Worm (Caenorhabditis elegans) whole organism, L1 larva: ENCODE measurements around the gene fbxc-55.

Source experiments
- ceh-82 ChIP-seq, 3 experiments: fragments of 150-350 bp in 1 of 3; sonication (generic microtip) in 2 of 3; optimal IDR thresholded peaks; 2 replicates each; lab custom pipeline; 2014 to 2017; ENCODE audit warnings: missing biosample characterization in 3 of 3, missing genetic modification characterization in 3 of 3
- ceh-88 ChIP-seq: fragments of 200-800 bp; sonication (Bioruptor generic); IDR thresholded peaks from 2 replicates; pipeline ENCODE4 v1.3.6; 2022; ENCODE audit warnings: missing genetic modification characterization, missing compliant biosample characterization
- fos-1 ChIP-seq: fragments of 150-350 bp; optimal IDR thresholded peaks from 2 replicates; lab custom pipeline; 2014; ENCODE audit warnings: missing biosample characterization, missing genetic modification characterization
- jun-1 ChIP-seq: fragments of 150-350 bp; optimal IDR thresholded peaks from 2 replicates; lab custom pipeline; 2014; ENCODE audit warnings: missing biosample characterization, missing genetic modification reagents, missing genetic modification characterization
- lin-39 ChIP-seq: fragments of 150-350 bp; optimal IDR thresholded peaks from 2 replicates; lab custom pipeline; 2014; ENCODE audit warnings: missing biosample characterization, missing genetic modification reagents, missing genetic modification characterization
- nhr-11 ChIP-seq: fragments of 150-350 bp; optimal IDR thresholded peaks from 2 replicates; lab custom pipeline; 2014; ENCODE audit warnings: missing biosample characterization, missing genetic modification characterization
- nhr-20 ChIP-seq: sonication (generic microtip); optimal IDR thresholded peaks from 2 replicates; lab custom pipeline; 2016; ENCODE audit warnings: mild to moderate bottlenecking, missing genetic modification characterization, missing compliant biosample characterization
- nhr-237 ChIP-seq: fragments of 150-350 bp; optimal IDR thresholded peaks from 2 replicates; lab custom pipeline; 2014; ENCODE audit warnings: missing biosample characterization, missing genetic modification characterization
- nhr-28 ChIP-seq: fragments of 150-350 bp; optimal IDR thresholded peaks from 2 replicates; lab custom pipeline; 2014; ENCODE audit warnings: missing biosample characterization, missing genetic modification characterization
- nhr-76 ChIP-seq: sonication (generic microtip); optimal IDR thresholded peaks from 2 replicates; lab custom pipeline; 2017; ENCODE audit warnings: missing biosample characterization, missing genetic modification characterization
- nhr-85 ChIP-seq: sonication (generic microtip); peaks from one replicate; lab custom pipeline; 2016; ENCODE audit warnings: missing genetic modification characterization, inconsistent platforms, missing compliant biosample characterization
- rnt-1 ChIP-seq: sonication (generic microtip); optimal IDR thresholded peaks from 2 replicates; lab custom pipeline; 2016; ENCODE audit warnings: mild to moderate bottlenecking, missing genetic modification characterization, moderate library complexity, missing compliant biosample characterization
- snpc-4 ChIP-seq: fragments of 150-350 bp; optimal IDR thresholded peaks from 2 replicates; lab custom pipeline; 2014; ENCODE audit warnings: missing biosample characterization, missing genetic modification characterization
- ztf-11 ChIP-seq, 2 experiments: sonication (generic microtip); optimal IDR thresholded peaks; 2 replicates each; lab custom pipeline; 2016 to 2017; ENCODE audit warnings: missing genetic modification characterization in 2 of 2, missing biosample characterization in 1 of 2, missing compliant biosample characterization in 1 of 2

- TF ChIP-seq rnt-1 (no peak), nhr-85 (no peak), nhr-237 (no peak), nhr-20 (tag; lab: Kevin White, UChicago) (no peak), jun-1 (tag; lab: Kevin White, UChicago) (no peak), ztf-11 (tag; optimal IDR thresholded peaks at IDR 0.05; lab: Kevin White, UChicago) (no peak), fos-1 (tag; lab: Kevin White, UChicago) (no peak), nhr-11 (tag; lab: Kevin White, UChicago) (no peak), ceh-88 (GFP tag; lab: Robert Waterston, UW) (no peak), lin-39 (tag; lab: Kevin White, UChicago) (no peak), snpc-4 (tag; lab: Kevin White, UChicago) (no peak), ceh-82 (tag; optimal IDR thresholded peaks at IDR 0.05; lab: Kevin White, UChicago) (no peak), nhr-76 (no peak), nhr-28 (no peak)
Observed at ce11 chrII:3123206-3123605, 46.8 kb downstream of the fbxc-55 start, which contains the start of gene srh-71.
